Worm (Caenorhabditis elegans): ENCODE measurements around the gene clec-174.

- no peak for TF ChIP-seq him-1 (tag; optimal IDR thresholded peaks at IDR 0.05)
- no peak for TF ChIP-seq W03F9.2 (tag; optimal IDR thresholded peaks at IDR 0.05)
- TF ChIP-seq dao-5 (tag; optimal IDR thresholded peaks at IDR 0.05), result no peak
Measured at ce11 chrIV:3907506-3908188, 33.9 kb downstream of the clec-174 start, which contains the start of the genes F56D6.22 and F56D6.12.

All from whole organism, L4/young adult.